Fruit fly (Drosophila melanogaster) whole organism, embryonic: ENCODE data around the gene CG9372.

Experiments
- Aef1 ChIP-seq: fragments of 200-800 bp; sonication (Bioruptor generic); IDR thresholded peaks from 3 replicates; pipeline ENCODE4 v1.3.6; 2022; ENCODE audit warnings: missing biosample characterization, missing genetic modification characterization
- Awh ChIP-seq: fragments of 200-800 bp; sonication (Bioruptor generic); IDR thresholded peaks from 2 replicates; pipeline ENCODE4, ENCODE4 v1.3.6; 2022; ENCODE audit warnings: missing biosample characterization, missing genetic modification characterization
- CG10979 ChIP-seq: fragments of 200-800 bp; sonication (Bioruptor generic); optimal IDR thresholded peaks from 2 replicates; lab custom pipeline; 2018; ENCODE audit warnings: missing biosample characterization, mild to moderate bottlenecking, missing genetic modification characterization, moderate library complexity
- CG11093 ChIP-seq: fragments of 200-800 bp; sonication (Bioruptor generic); IDR thresholded peaks from 3 replicates; pipeline ENCODE4 v1.3.6; 2022; ENCODE audit warnings: missing biosample characterization, missing genetic modification characterization
- CG12219 ChIP-seq: fragments of 200-800 bp; sonication (Bioruptor generic); optimal IDR thresholded peaks from 3 replicates; lab custom pipeline; 2018; ENCODE audit warnings: missing biosample characterization, mild to moderate bottlenecking, missing genetic modification characterization
- CG12299 ChIP-seq: fragments of 200-800 bp; sonication (Bioruptor generic); optimal IDR thresholded peaks from 2 replicates; lab custom pipeline; 2018; ENCODE audit warnings: missing biosample characterization, mild to moderate bottlenecking, missing genetic modification characterization
- CG14860 ChIP-seq: fragments of 200-800 bp; sonication (Bioruptor generic); IDR thresholded peaks from 3 replicates; pipeline ENCODE4 v1.3.6; 2022; ENCODE audit warnings: missing biosample characterization, missing genetic modification characterization; ENCODE audit not compliant: partially characterized antibody
- CG15601 ChIP-seq: fragments of 200-800 bp; sonication (Bioruptor generic); optimal IDR thresholded peaks from 3 replicates; lab custom pipeline; 2019; ENCODE audit warnings: missing biosample characterization, mild to moderate bottlenecking, missing genetic modification characterization, moderate library complexity
- CG1647 ChIP-seq: fragments of 200-800 bp; sonication (Bioruptor generic); optimal IDR thresholded peaks from 3 replicates; lab custom pipeline; 2016; ENCODE audit warnings: missing biosample characterization, missing genetic modification characterization
- CG16863 ChIP-seq: fragments of 200-800 bp; sonication (Bioruptor generic); optimal IDR thresholded peaks from 3 replicates; lab custom pipeline; 2016; ENCODE audit warnings: missing biosample characterization, missing genetic modification characterization
- CG17361 ChIP-seq: fragments of 200-800 bp; sonication (Bioruptor generic); IDR thresholded peaks from 3 replicates; pipeline ENCODE4 v1.3.6; 2022; ENCODE audit warnings: missing biosample characterization, missing genetic modification characterization
- CG17385 ChIP-seq: fragments of 200-800 bp; sonication (Bioruptor generic); optimal IDR thresholded peaks from 3 replicates; lab custom pipeline; 2018; ENCODE audit warnings: missing biosample characterization, mild to moderate bottlenecking, missing genetic modification characterization
- CG17568 ChIP-seq: fragments of 200-800 bp; sonication (Bioruptor generic); optimal IDR thresholded peaks from 2 replicates; lab custom pipeline; 2018; ENCODE audit warnings: missing biosample characterization, mild to moderate bottlenecking, missing genetic modification characterization, moderate library complexity
- CG2678 ChIP-seq: fragments of 200-800 bp; sonication (Bioruptor generic); optimal IDR thresholded peaks from 3 replicates; lab custom pipeline; 2019; ENCODE audit warnings: missing biosample characterization, mild to moderate bottlenecking, missing genetic modification characterization, moderate library complexity
- CG33213 ChIP-seq: fragments of 200-800 bp; sonication (Bioruptor generic); optimal IDR thresholded peaks from 3 replicates; lab custom pipeline; 2016; ENCODE audit warnings: missing biosample characterization, missing genetic modification characterization
- CG4707 ChIP-seq: fragments of 200-800 bp; sonication (Bioruptor generic); optimal IDR thresholded peaks from 2 replicates; lab custom pipeline; 2018; ENCODE audit warnings: missing biosample characterization, mild to moderate bottlenecking, missing genetic modification characterization, moderate library complexity
- CG6854 ChIP-seq: fragments of 200-800 bp; sonication (Bioruptor generic); optimal IDR thresholded peaks from 3 replicates; lab custom pipeline; 2017; ENCODE audit warnings: missing biosample characterization, mild to moderate bottlenecking, missing genetic modification characterization
- CG8290 ChIP-seq, 3 experiments: fragments of 200-800 bp; sonication (Bioruptor generic); optimal IDR thresholded peaks; 2 replicates each; lab custom pipeline; 2016 to 2019; ENCODE audit warnings: missing biosample characterization in 3 of 3, missing genetic modification characterization in 3 of 3, mild to moderate bottlenecking in 2 of 3, moderate library complexity in 1 of 3
- Camta ChIP-seq: fragments of 200-800 bp; sonication (Bioruptor generic); optimal IDR thresholded peaks from 2 replicates; lab custom pipeline; 2016; ENCODE audit warnings: missing biosample characterization, missing genetic modification characterization
- CrebB ChIP-seq: fragments of 200-800 bp; sonication (Bioruptor generic); optimal IDR thresholded peaks from 3 replicates; lab custom pipeline; 2018; ENCODE audit warnings: missing biosample characterization, mild to moderate bottlenecking, missing genetic modification characterization
- D19A ChIP-seq: fragments of 200-800 bp; optimal IDR thresholded peaks from 3 replicates; lab custom pipeline; 2019; ENCODE audit warnings: missing biosample characterization, mild to moderate bottlenecking, missing genetic modification characterization, moderate library complexity
- Deaf1 ChIP-seq: fragments of 200-800 bp; optimal IDR thresholded peaks from 3 replicates; lab custom pipeline; 2019; ENCODE audit warnings: missing biosample characterization, mild to moderate bottlenecking, missing genetic modification characterization, moderate library complexity
- HHEX ChIP-seq: fragments of 200-800 bp; sonication (Bioruptor generic); optimal IDR thresholded peaks from 3 replicates; lab custom pipeline; 2017; ENCODE audit warnings: missing biosample characterization, mild to moderate bottlenecking, missing genetic modification characterization, missing genetic modification reagents
- Hmx ChIP-seq: fragments of 200-800 bp; sonication (Bioruptor generic); optimal IDR thresholded peaks from 2 replicates; lab custom pipeline; 2016; ENCODE audit warnings: missing biosample characterization, missing genetic modification characterization
- Lhr ChIP-seq: fragments of 200-800 bp; sonication (Bioruptor generic); optimal IDR thresholded peaks from 3 replicates; lab custom pipeline; 2017; ENCODE audit warnings: mild to moderate bottlenecking, missing biosample characterization, missing genetic modification reagents, missing genetic modification characterization
- Mes4 ChIP-seq: fragments of 200-800 bp; sonication (Bioruptor generic); optimal IDR thresholded peaks from 2 replicates; lab custom pipeline; 2016; ENCODE audit warnings: missing biosample characterization, missing genetic modification characterization
- NC2α ChIP-seq: fragments of 200-800 bp; sonication (Bioruptor generic); optimal IDR thresholded peaks from 2 replicates; lab custom pipeline; 2016; ENCODE audit warnings: missing biosample characterization, missing genetic modification characterization
- Optix ChIP-seq: fragments of 200-800 bp; sonication (Bioruptor generic); IDR thresholded peaks from 3 replicates; pipeline ENCODE4 v1.3.6; 2022; ENCODE audit warnings: missing biosample characterization, missing genetic modification characterization
- Rfx ChIP-seq: fragments of 200-800 bp; sonication (Bioruptor generic); IDR thresholded peaks from 2 replicates; pipeline ENCODE4 v1.3.6; 2022; ENCODE audit warnings: missing biosample characterization, missing genetic modification characterization
- Sox100B ChIP-seq: fragments of 200-800 bp; sonication (Bioruptor generic); optimal IDR thresholded peaks from 3 replicates; lab custom pipeline; 2018; ENCODE audit warnings: missing biosample characterization, mild to moderate bottlenecking, missing genetic modification characterization
- Sox102F ChIP-seq: fragments of 200-800 bp; sonication (Bioruptor generic); optimal IDR thresholded peaks from 2 replicates; lab custom pipeline; 2018; ENCODE audit warnings: missing biosample characterization, mild to moderate bottlenecking, missing genetic modification characterization, moderate library complexity
- Stat92E ChIP-seq, 3 experiments: fragments of >200 bp in 2 of 3; fragments of 200-800 bp in 1 of 3; sonication (Bioruptor generic) in 1 of 3; optimal IDR thresholded peaks; 2 replicates each; lab custom pipeline; 2017 to 2019; ENCODE audit warnings: missing biosample characterization in 3 of 3, missing genetic modification characterization in 3 of 3, mild to moderate bottlenecking in 1 of 3, moderate library complexity in 1 of 3
- Xrp1 ChIP-seq: fragments of 200-800 bp; sonication (Bioruptor generic); IDR thresholded peaks from 2 replicates; pipeline ENCODE4 v1.3.6; 2022; ENCODE audit warnings: missing biosample characterization, missing genetic modification characterization
- ac ChIP-seq: fragments of 200-800 bp; sonication (Bioruptor generic); optimal IDR thresholded peaks from 3 replicates; lab custom pipeline; 2017; ENCODE audit warnings: missing biosample characterization, mild to moderate bottlenecking, missing genetic modification characterization
- corto ChIP-seq: fragments of 200-800 bp; sonication (Bioruptor generic); optimal IDR thresholded peaks from 2 replicates; lab custom pipeline; 2016; ENCODE audit warnings: missing biosample characterization, mild to moderate bottlenecking, missing genetic modification characterization, moderate library complexity
- crol ChIP-seq: fragments of 200-800 bp; sonication (Bioruptor generic); IDR thresholded peaks from 2 replicates; pipeline ENCODE4 v1.3.6; 2022; ENCODE audit warnings: missing biosample characterization, missing genetic modification characterization
- dpn ChIP-seq, 2 experiments: fragments of 200-800 bp; sonication (Bioruptor generic); optimal IDR thresholded peaks; 3 replicates each; lab custom pipeline; 2016; ENCODE audit warnings: missing biosample characterization in 2 of 2, missing genetic modification characterization in 2 of 2
- eyg ChIP-seq: fragments of 200-800 bp; sonication (Bioruptor generic); optimal IDR thresholded peaks from 3 replicates; lab custom pipeline; 2016; ENCODE audit warnings: missing biosample characterization, missing genetic modification characterization
- gem ChIP-seq: fragments of 200-800 bp; sonication (Bioruptor generic); optimal IDR thresholded peaks from 2 replicates; lab custom pipeline; 2019; ENCODE audit warnings: missing biosample characterization, mild to moderate bottlenecking, missing genetic modification characterization, moderate library complexity
- kah ChIP-seq: fragments of 200-800 bp; sonication (Bioruptor generic); optimal IDR thresholded peaks from 2 replicates; lab custom pipeline; 2018; ENCODE audit warnings: missing biosample characterization, mild to moderate bottlenecking, missing genetic modification characterization
- kni ChIP-seq: fragments of 200-800 bp; sonication (Bioruptor generic); optimal IDR thresholded peaks from 3 replicates; lab custom pipeline; 2017; ENCODE audit warnings: mild to moderate bottlenecking, missing biosample characterization, missing genetic modification reagents, missing genetic modification characterization
- lab ChIP-seq: fragments of 200-800 bp; sonication (Bioruptor generic); optimal IDR thresholded peaks from 3 replicates; lab custom pipeline; 2017; ENCODE audit warnings: missing biosample characterization, missing genetic modification characterization, mild to moderate bottlenecking, moderate library complexity, missing genetic modification reagents
- mirr ChIP-seq: fragments of 200-800 bp; sonication (Bioruptor generic); optimal IDR thresholded peaks from 3 replicates; lab custom pipeline; 2018; ENCODE audit warnings: missing biosample characterization, mild to moderate bottlenecking, missing genetic modification characterization
- nerfin-2 ChIP-seq: fragments of 200-800 bp; sonication (Bioruptor generic); IDR thresholded peaks from 2 replicates; pipeline ENCODE4 v1.3.6; 2022; ENCODE audit warnings: missing biosample characterization, missing genetic modification characterization; ENCODE audit not compliant: partially characterized antibody
- oc ChIP-seq: fragments of 200-800 bp; sonication (Bioruptor generic); optimal IDR thresholded peaks from 2 replicates; lab custom pipeline; 2018; ENCODE audit warnings: missing biosample characterization, mild to moderate bottlenecking, missing genetic modification characterization, moderate library complexity
- salm ChIP-seq: fragments of 200-800 bp; sonication (Bioruptor generic); optimal IDR thresholded peaks from 2 replicates; lab custom pipeline; 2018; ENCODE audit warnings: missing biosample characterization, mild to moderate bottlenecking, missing genetic modification characterization
- sd ChIP-seq: fragments of 200-800 bp; sonication (Bioruptor generic); optimal IDR thresholded peaks from 3 replicates; lab custom pipeline; 2018; ENCODE audit warnings: missing biosample characterization, mild to moderate bottlenecking, missing genetic modification characterization, moderate library complexity
- slp2 ChIP-seq: fragments of 200-800 bp; sonication (Bioruptor generic); optimal IDR thresholded peaks from 2 replicates; lab custom pipeline; 2016; ENCODE audit warnings: missing biosample characterization, missing genetic modification characterization
- sna ChIP-seq: fragments of 200-800 bp; sonication (Bioruptor generic); IDR thresholded peaks from 2 replicates; pipeline ENCODE4 v1.3.6; 2022; ENCODE audit warnings: missing biosample characterization, missing genetic modification characterization; ENCODE audit not compliant: partially characterized antibody

CG9372 gene

DNA sequence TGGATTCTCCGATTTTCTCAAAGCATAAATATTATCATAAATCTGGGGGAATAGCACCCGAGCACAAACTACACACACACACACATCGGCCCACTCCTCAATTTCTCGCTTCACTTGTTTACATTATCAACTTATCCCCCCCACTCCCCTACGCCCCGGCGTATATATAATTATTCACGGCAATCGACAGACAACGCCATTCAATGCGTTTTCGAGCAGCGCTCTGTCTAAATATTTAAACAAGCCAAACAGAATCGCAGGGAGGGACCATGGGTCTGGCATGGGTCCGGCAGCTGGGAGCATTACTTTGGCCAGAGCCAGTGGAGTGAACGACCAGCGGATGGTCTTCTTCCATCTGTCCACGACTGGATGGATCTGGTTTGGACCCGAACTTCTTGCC is 30.4 kb upstream of the CG9372 start (continued):
- peak; percentile 1 for TF ChIP-seq slp2 (GFP tag; lab: Kevin White, UChicago)
- TF ChIP-seq Rfx (GFP tag; lab: Robert Waterston, UW), result peak; percentile 18; the same call in 1 of the 2 replicates
- TF ChIP-seq Mes4, result peak; percentile 41
- no peak for TF ChIP-seq CG14860 (GFP tag; lab: Robert Waterston, UW)
- no peak for TF ChIP-seq CG11093 (GFP tag; lab: Robert Waterston, UW)
- peak; percentile 47 for TF ChIP-seq Sox100B
- peak; percentile 74 for TF ChIP-seq CG15601 (tag; lab: Kevin White, UChicago)
- peak; percentile 12 for TF ChIP-seq ac (GFP tag; lab: Kevin White, UChicago)
- TF ChIP-seq oc, result peak; percentile 47
- TF ChIP-seq CG8290 (GFP tag; optimal IDR thresholded peaks at IDR 0.05; lab: Kevin White, UChicago), result peak; percentile 4
- peak in 1 of 2 experiments; percentile 59 for TF ChIP-seq CG8290 (tag; optimal IDR thresholded peaks at IDR 0.05; lab: Kevin White, UChicago)
- TF ChIP-seq CG6854 (GFP tag; lab: Kevin White, UChicago), result peak; percentile 16
- peak; percentile 49 for TF ChIP-seq CG2678 (tag; lab: Kevin White, UChicago)
- TF ChIP-seq CG10979 (tag; lab: Kevin White, UChicago), result peak; percentile 20
- TF ChIP-seq Hmx (GFP tag; lab: Kevin White, UChicago), result no peak
- peak; percentile 17 for TF ChIP-seq Camta
- peak; percentile 40 for TF ChIP-seq CG17385 (GFP tag; lab: Kevin White, UChicago)
- 0 out of 2 replicates have a peak, but pooled peaks have one; percentile 40 for TF ChIP-seq Awh (GFP tag; lab: Robert Waterston, UW)
- peak; percentile 39 for TF ChIP-seq CG1647 (GFP tag; lab: Kevin White, UChicago)
- peak; percentile 35 for TF ChIP-seq eyg (GFP tag; lab: Kevin White, UChicago)
- TF ChIP-seq CG16863, result peak; percentile 17
- peak; percentile 29 for TF ChIP-seq NC2α (GFP tag; lab: Kevin White, UChicago)
- no peak for TF ChIP-seq mirr (GFP tag; lab: Kevin White, UChicago)
- TF ChIP-seq CG12219 (GFP tag; lab: Kevin White, UChicago), result peak; percentile 44
- peak; percentile 67 for TF ChIP-seq CG4707 (GFP tag; lab: Kevin White, UChicago)
- TF ChIP-seq nerfin-2 (GFP tag; lab: Robert Waterston, UW), result no peak
- peak; percentile 16 for TF ChIP-seq CG12299 (tag; lab: Kevin White, UChicago)
- TF ChIP-seq CG33213 (GFP tag; lab: Kevin White, UChicago), result peak; percentile 24
- TF ChIP-seq lab (GFP tag; lab: Kevin White, UChicago), result peak; percentile 57
- peak; percentile 5 for TF ChIP-seq kah (GFP tag; lab: Kevin White, UChicago)
- peak; percentile 48 for TF ChIP-seq CG17568 (GFP tag; lab: Kevin White, UChicago)
- TF ChIP-seq CG17361 (GFP tag; lab: Robert Waterston, UW), result 0 out of 3 replicates have a peak, but pooled peaks have one; percentile 14
- peak; percentile 50 for TF ChIP-seq gem (tag; lab: Kevin White, UChicago)
- TF ChIP-seq Lhr (GFP tag; lab: Kevin White, UChicago), result peak; percentile 18
- TF ChIP-seq crol (GFP tag; lab: Robert Waterston, UW), result peak; percentile 84
- peak in 1 of 2 experiments; percentile 5 for TF ChIP-seq dpn (GFP tag; optimal IDR thresholded peaks at IDR 0.05; lab: Kevin White, UChicago)
- peak; percentile 38 for TF ChIP-seq salm (tag; lab: Kevin White, UChicago)
- peak; percentile 8 for TF ChIP-seq D19A (tag; lab: Kevin White, UChicago)
- TF ChIP-seq Sox102F (GFP tag; lab: Kevin White, UChicago), result peak; percentile 28
- peak; percentile 8 for TF ChIP-seq Deaf1
- peak; percentile 57 for TF ChIP-seq CrebB (tag; lab: Kevin White, UChicago)
- TF ChIP-seq kni, result peak; percentile 68
- TF ChIP-seq sna (GFP tag; lab: Robert Waterston, UW), result no peak
- TF ChIP-seq Aef1 (GFP tag; lab: Robert Waterston, UW), result no peak
- TF ChIP-seq corto, result no peak
- TF ChIP-seq Xrp1, result peak; percentile 47; the same call in 1 of the 2 replicates
- TF ChIP-seq sd (tag; lab: Kevin White, UChicago), result peak; percentile 64
- peak; percentile 43 for TF ChIP-seq HHEX
- peak in 1 of 3 experiments; percentile 11 for TF ChIP-seq Stat92E (GFP tag; optimal IDR thresholded peaks at IDR 0.05; lab: Kevin White, UChicago)
- TF ChIP-seq Optix (GFP tag; lab: Robert Waterston, UW), result no peak; the same call in 2 of the 3 replicates
